Fruit fly (Drosophila melanogaster): ENCODE measurements around the gene CAH2.

Gene CAH2

DNA sequence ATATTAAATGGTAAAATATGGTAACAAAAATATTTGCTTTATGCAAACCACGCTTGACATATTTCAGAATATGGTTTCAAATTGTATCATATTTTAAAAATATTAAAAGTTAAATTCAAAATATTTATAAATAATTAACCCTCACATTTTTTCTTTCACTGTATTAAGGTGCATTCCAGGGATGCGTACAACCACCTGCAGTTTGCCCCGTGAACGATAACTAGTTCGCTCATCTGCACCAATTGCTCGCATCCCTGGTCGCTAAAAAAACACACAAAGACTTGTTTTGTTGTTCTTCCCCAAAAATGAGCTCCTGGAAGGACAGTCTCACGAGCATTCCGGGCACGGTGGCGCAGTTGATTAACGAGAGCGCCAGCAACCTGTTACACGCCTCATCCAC is 45.5 kb upstream of the CAH2 start, which contains the start of gene DEF8 (continued):
- TF ChIP-seq Eip74EF (GFP tag; optimal IDR thresholded peaks at IDR 0.05) (no peak), Rx (GFP tag; IDR thresholded peaks at IDR 0.05) (peak; percentile 45), B-H1 (GFP tag; IDR thresholded peaks at IDR 0.05) (peak; percentile 76), CG42726 (GFP tag; IDR thresholded peaks at IDR 0.05; ENCODE audit: partially characterized antibody) (0 out of 2 replicates have a peak, but pooled peaks have one; percentile 37), Hmx (GFP tag; optimal IDR thresholded peaks at IDR 0.05) (no peak), ssp (GFP tag; IDR thresholded peaks at IDR 0.05) (peak; percentile 77), Spps (tag; optimal IDR thresholded peaks at IDR 0.05) (peak; percentile 86), HHEX (GFP tag; optimal IDR thresholded peaks at IDR 0.05) (peak; percentile 79), Elba2 (GFP tag; optimal IDR thresholded peaks at IDR 0.05) (no peak), so (GFP tag; IDR thresholded peaks at IDR 0.05) (peak; percentile 75; the same call in 2 of the 3 replicates), Jarid2 (GFP tag; optimal IDR thresholded peaks at IDR 0.05) (peak; percentile 47), tap (tag; optimal IDR thresholded peaks at IDR 0.05) (peak; percentile 90), Lpt (GFP tag; optimal IDR thresholded peaks at IDR 0.05) (no peak), CG17361 (GFP tag; IDR thresholded peaks at IDR 0.05) (peak; percentile 96), sna (GFP tag; IDR thresholded peaks at IDR 0.05; ENCODE audit: partially characterized antibody) (no peak), Mrtf (GFP tag; IDR thresholded peaks at IDR 0.05) (peak; percentile 55; the same call in 2 of the 3 replicates), CG3407 (GFP tag; optimal IDR thresholded peaks at IDR 0.05) (peak; percentile 38), wdn (GFP tag; IDR thresholded peaks at IDR 0.05) (peak; percentile 62), NC2β (GFP tag; optimal IDR thresholded peaks at IDR 0.05) (peak; percentile 36), ci (GFP tag; IDR thresholded peaks at IDR 0.05) (peak; percentile 89), insv (GFP tag; optimal IDR thresholded peaks at IDR 0.05) (peak in 1 of 2 experiments; percentile 54), slou (GFP tag; optimal IDR thresholded peaks at IDR 0.05) (no peak), pros (GFP tag; optimal IDR thresholded peaks at IDR 0.05) (no peak), al (GFP tag; IDR thresholded peaks at IDR 0.05) (peak; percentile 65; the same call in 1 of the 2 replicates), CG8924 (tag; optimal IDR thresholded peaks at IDR 0.05) (peak; percentile 92), CG6654 (GFP tag; optimal IDR thresholded peaks at IDR 0.05) (peak; percentile 11), lola (GFP tag; optimal IDR thresholded peaks at IDR 0.05) (peak in 1 of 3 experiments; percentile 91), sug (tag; optimal IDR thresholded peaks at IDR 0.05) (peak; percentile 68), HLH4C (GFP tag; IDR thresholded peaks at IDR 0.05; ENCODE audit: partially characterized antibody) (no peak), dmrt99B (tag; optimal IDR thresholded peaks at IDR 0.05) (peak; percentile 83), fru (optimal IDR thresholded peaks at IDR 0.05) (no peak), Atf3 (GFP tag; optimal IDR thresholded peaks at IDR 0.05) (peak; percentile 46), CG7928 (GFP tag; optimal IDR thresholded peaks at IDR 0.05) (peak; percentile 97), Chrac-16 (GFP tag; optimal IDR thresholded peaks at IDR 0.05) (peak; percentile 79), psq (GFP tag; optimal IDR thresholded peaks at IDR 0.05) (peak; percentile 52), Hr39 (optimal IDR thresholded peaks at IDR 0.05) (no peak), CG6813 (GFP tag; optimal IDR thresholded peaks at IDR 0.05) (peak; percentile 73), slbo (GFP tag; IDR thresholded peaks at IDR 0.05) (peak; percentile 88), ash1 (GFP tag; optimal IDR thresholded peaks at IDR 0.05) (peak; percentile 11), mam (GFP tag; optimal IDR thresholded peaks at IDR 0.05) (peak; percentile 57), Dip3 (GFP tag; optimal IDR thresholded peaks at IDR 0.05) (peak; percentile 34), CG18619 (GFP tag; optimal IDR thresholded peaks at IDR 0.05) (peak; percentile 83), YL-1 (GFP tag; optimal IDR thresholded peaks at IDR 0.05) (peak; percentile 82), CG7357 (GFP tag; IDR thresholded peaks at IDR 0.05) (no peak), Gug (GFP tag; IDR thresholded peaks at IDR 0.05) (peak; percentile 48; the same call in 1 of the 4 replicates), H2.0 (GFP tag; IDR thresholded peaks at IDR 0.05) (peak; percentile 86), bcd (GFP tag; optimal IDR thresholded peaks at IDR 0.05) (peak; percentile 78), CG14441 (GFP tag; IDR thresholded peaks at IDR 0.05) (peak; percentile 76), sr (GFP tag; IDR thresholded peaks at IDR 0.05) (no peak), CG9215 (GFP tag; IDR thresholded peaks at IDR 0.05) (peak; percentile 58), her (GFP tag; optimal IDR thresholded peaks at IDR 0.05) (peak; percentile 29)
